Fruit fly (Drosophila melanogaster) whole organism, prepupa: ENCODE measurements around the gene bol.

Experiments used
- Blimp-1 ChIP-seq: fragments of 200-800 bp; sonication (Bioruptor generic); optimal IDR thresholded peaks from 3 replicates; lab custom pipeline; 2017; ENCODE audit warnings: missing biosample characterization, missing genetic modification characterization, mild to moderate bottlenecking, moderate library complexity, missing genetic modification reagents
- CG10631 ChIP-seq: fragments of 200-800 bp; sonication (Bioruptor generic); optimal IDR thresholded peaks from 2 replicates; lab custom pipeline; 2016; ENCODE audit warnings: missing biosample characterization, missing genetic modification characterization
- CG10669 ChIP-seq: fragments of 200-800 bp; sonication (Bioruptor generic); optimal IDR thresholded peaks from 3 replicates; lab custom pipeline; 2018; ENCODE audit warnings: missing biosample characterization, mild to moderate bottlenecking, missing genetic modification characterization, moderate library complexity
- CG11294 ChIP-seq: fragments of 200-800 bp; sonication (Bioruptor generic); IDR thresholded peaks from 2 replicates; pipeline ENCODE4 v1.3.6; 2022; ENCODE audit warnings: missing biosample characterization, missing genetic modification characterization
- CG11902 ChIP-seq: fragments of 200-800 bp; sonication (Bioruptor generic); optimal IDR thresholded peaks from 3 replicates; lab custom pipeline; 2016; ENCODE audit warnings: missing biosample characterization, missing genetic modification characterization
- CG15336 ChIP-seq: fragments of 200-800 bp; sonication (Bioruptor generic); IDR thresholded peaks from 2 replicates; pipeline ENCODE4 v1.3.6; 2022; ENCODE audit warnings: missing biosample characterization, missing genetic modification characterization
- CG31627 ChIP-seq: fragments of 200-800 bp; sonication (Bioruptor generic); optimal IDR thresholded peaks from 3 replicates; lab custom pipeline; 2016; ENCODE audit warnings: missing biosample characterization, missing genetic modification characterization
- CG32006 ChIP-seq: fragments of 200-800 bp; sonication (Bioruptor generic); optimal IDR thresholded peaks from 3 replicates; lab custom pipeline; 2017; ENCODE audit warnings: missing biosample characterization, mild to moderate bottlenecking, missing genetic modification characterization
- CG34406 ChIP-seq: fragments of 200-800 bp; sonication (Bioruptor generic); optimal IDR thresholded peaks from 3 replicates; lab custom pipeline; 2016; ENCODE audit warnings: missing biosample characterization, missing genetic modification characterization
- CG6163 ChIP-seq: fragments of 200-800 bp; sonication (Bioruptor generic); IDR thresholded peaks from 3 replicates; pipeline ENCODE4 v1.3.6; 2022; ENCODE audit warnings: missing biosample characterization, missing genetic modification characterization
- CG6276 ChIP-seq: fragments of 200-800 bp; sonication (Bioruptor generic); optimal IDR thresholded peaks from 2 replicates; lab custom pipeline; 2017; ENCODE audit warnings: missing biosample characterization, mild to moderate bottlenecking, missing genetic modification characterization
- CG6792 ChIP-seq: fragments of 200-800 bp; sonication (Bioruptor generic); optimal IDR thresholded peaks from 3 replicates; lab custom pipeline; 2016; ENCODE audit warnings: missing biosample characterization, missing genetic modification characterization
- CG6854 ChIP-seq: fragments of 200-800 bp; sonication (Bioruptor generic); optimal IDR thresholded peaks from 2 replicates; lab custom pipeline; 2017; ENCODE audit warnings: missing biosample characterization, mild to moderate bottlenecking, missing genetic modification characterization
- CG7368 ChIP-seq: fragments of 200-800 bp; sonication (Bioruptor generic); optimal IDR thresholded peaks from 3 replicates; lab custom pipeline; 2016; ENCODE audit warnings: missing biosample characterization, missing genetic modification characterization
- CG8119 ChIP-seq: fragments of 200-800 bp; sonication (Bioruptor generic); IDR thresholded peaks from 3 replicates; pipeline ENCODE4 v1.3.6; 2022; ENCODE audit warnings: missing biosample characterization, missing genetic modification characterization
- CG8632 ChIP-seq: fragments of 200-800 bp; sonication (Bioruptor generic); optimal IDR thresholded peaks from 3 replicates; lab custom pipeline; 2016; ENCODE audit warnings: missing biosample characterization, missing genetic modification characterization
- CG9139 ChIP-seq: fragments of 200-800 bp; sonication (Bioruptor generic); optimal IDR thresholded peaks from 3 replicates; lab custom pipeline; 2017; ENCODE audit warnings: missing biosample characterization, mild to moderate bottlenecking, missing genetic modification characterization
- Eip78C ChIP-seq: fragments of 200-800 bp; sonication (Bioruptor generic); peaks from one replicate; lab custom pipeline; 2016; ENCODE audit warnings: missing biosample characterization, missing genetic modification characterization
- Eip93F ChIP-seq: fragments of 200-800 bp; sonication (Bioruptor generic); optimal IDR thresholded peaks from 2 replicates; lab custom pipeline; 2016; ENCODE audit warnings: missing biosample characterization, mild to moderate bottlenecking, missing genetic modification characterization
- Ets96B ChIP-seq: fragments of 200-800 bp; optimal IDR thresholded peaks from 2 replicates; lab custom pipeline; 2019; ENCODE audit warnings: missing biosample characterization, mild to moderate bottlenecking, missing genetic modification characterization, moderate library complexity
- Gug ChIP-seq: fragments of 200-800 bp; sonication (Bioruptor generic); IDR thresholded peaks from 2 replicates; pipeline ENCODE4 v1.3.6; 2022; ENCODE audit warnings: missing biosample characterization, missing genetic modification characterization
- Hr38 ChIP-seq: sonication (Bioruptor generic); optimal IDR thresholded peaks from 2 replicates; lab custom pipeline; 2016; ENCODE audit warnings: missing biosample characterization, missing genetic modification characterization
- Hr39 ChIP-seq: fragments of 200-800 bp; sonication (Bioruptor generic); optimal IDR thresholded peaks from 2 replicates; lab custom pipeline; 2016; ENCODE audit warnings: missing biosample characterization, missing genetic modification characterization
- Hr4 ChIP-seq: fragments of 200-800 bp; sonication (Bioruptor generic); optimal IDR thresholded peaks from 3 replicates; lab custom pipeline; 2016; ENCODE audit warnings: missing biosample characterization, missing genetic modification characterization
- Lpt ChIP-seq: fragments of 200-800 bp; sonication (Bioruptor generic); optimal IDR thresholded peaks from 3 replicates; lab custom pipeline; 2016; ENCODE audit warnings: missing biosample characterization, missing genetic modification characterization
- Smox ChIP-seq: fragments of 200-800 bp; sonication (Bioruptor generic); optimal IDR thresholded peaks from 3 replicates; lab custom pipeline; 2016; ENCODE audit warnings: missing biosample characterization, missing genetic modification characterization
- Sox102F ChIP-seq: fragments of 200-800 bp; sonication (Bioruptor generic); optimal IDR thresholded peaks from 2 replicates; lab custom pipeline; 2016; ENCODE audit warnings: missing biosample characterization, mild to moderate bottlenecking, missing genetic modification characterization
- Sox14 ChIP-seq: fragments of 200-800 bp; sonication (Bioruptor generic); optimal IDR thresholded peaks from 3 replicates; lab custom pipeline; 2016; ENCODE audit warnings: missing biosample characterization, missing genetic modification characterization
- Sox15 ChIP-seq: fragments of 200-800 bp; sonication (Bioruptor generic); optimal IDR thresholded peaks from 3 replicates; lab custom pipeline; 2016; ENCODE audit warnings: missing biosample characterization, missing genetic modification characterization
- acj6 ChIP-seq: fragments of 200-800 bp; sonication (Bioruptor generic); optimal IDR thresholded peaks from 3 replicates; lab custom pipeline; 2016; ENCODE audit warnings: missing biosample characterization, missing genetic modification characterization
- cyc ChIP-seq: fragments of 200-800 bp; sonication (Bioruptor generic); optimal IDR thresholded peaks from 3 replicates; lab custom pipeline; 2016; ENCODE audit warnings: missing biosample characterization, missing genetic modification characterization
- dac ChIP-seq: fragments of 200-800 bp; sonication (Bioruptor generic); optimal IDR thresholded peaks from 2 replicates; lab custom pipeline; 2017; ENCODE audit warnings: missing biosample characterization, mild to moderate bottlenecking, missing genetic modification characterization
- dsx ChIP-seq: fragments of 200-800 bp; optimal IDR thresholded peaks from 3 replicates; lab custom pipeline; 2019; ENCODE audit warnings: missing biosample characterization, mild to moderate bottlenecking, missing genetic modification characterization, moderate library complexity; ENCODE audit not compliant: poor library complexity, severe bottlenecking
- eg ChIP-seq: fragments of 200-800 bp; sonication (Bioruptor generic); IDR thresholded peaks from 3 replicates; pipeline ENCODE4 v1.3.6; 2022; ENCODE audit warnings: missing biosample characterization, missing genetic modification characterization
- esn ChIP-seq: fragments of 200-800 bp; sonication (Bioruptor generic); optimal IDR thresholded peaks from 2 replicates; lab custom pipeline; 2016; ENCODE audit warnings: missing biosample characterization, mild to moderate bottlenecking, missing genetic modification characterization, moderate library complexity
- fd59A ChIP-seq: fragments of 200-800 bp; sonication (Bioruptor generic); optimal IDR thresholded peaks from 2 replicates; lab custom pipeline; 2017; ENCODE audit warnings: missing biosample characterization, mild to moderate bottlenecking, missing genetic modification characterization, missing genetic modification reagents
- fd85E ChIP-seq: fragments of 200-800 bp; sonication (Bioruptor generic); optimal IDR thresholded peaks from 3 replicates; lab custom pipeline; 2016; ENCODE audit warnings: missing biosample characterization, missing genetic modification characterization
- pdm3 ChIP-seq: fragments of 200-800 bp; sonication (Bioruptor generic); optimal IDR thresholded peaks from 3 replicates; lab custom pipeline; 2016; ENCODE audit warnings: missing biosample characterization, missing genetic modification characterization
- salr ChIP-seq, 2 experiments: fragments of 200-800 bp; sonication (Bioruptor generic); optimal IDR thresholded peaks; 3 replicates each; lab custom pipeline; 2016 to 2018; ENCODE audit warnings: missing biosample characterization in 2 of 2, missing genetic modification characterization in 2 of 2, mild to moderate bottlenecking in 1 of 2
- ss ChIP-seq, 2 experiments: fragments of 200-800 bp; sonication (Bioruptor generic); optimal IDR thresholded peaks; 2 replicates in 1 of 2; 3 replicates in 1 of 2; lab custom pipeline; 2017 to 2018; ENCODE audit warnings: mild to moderate bottlenecking in 2 of 2, missing biosample characterization in 2 of 2, missing genetic modification characterization in 2 of 2, moderate library complexity in 1 of 2
- svp ChIP-seq: fragments of 200-800 bp; sonication (Bioruptor generic); peaks from one replicate; lab custom pipeline; 2016; ENCODE audit warnings: missing biosample characterization, missing genetic modification characterization
- topi ChIP-seq: fragments of 200-800 bp; sonication (Bioruptor generic); optimal IDR thresholded peaks from 3 replicates; lab custom pipeline; 2016; ENCODE audit warnings: missing biosample characterization, missing genetic modification characterization
- vri ChIP-seq: fragments of 200-800 bp; sonication (Bioruptor generic); optimal IDR thresholded peaks from 3 replicates; lab custom pipeline; 2016; ENCODE audit warnings: missing biosample characterization, mild to moderate bottlenecking, missing genetic modification characterization

Gene bol

DNA sequence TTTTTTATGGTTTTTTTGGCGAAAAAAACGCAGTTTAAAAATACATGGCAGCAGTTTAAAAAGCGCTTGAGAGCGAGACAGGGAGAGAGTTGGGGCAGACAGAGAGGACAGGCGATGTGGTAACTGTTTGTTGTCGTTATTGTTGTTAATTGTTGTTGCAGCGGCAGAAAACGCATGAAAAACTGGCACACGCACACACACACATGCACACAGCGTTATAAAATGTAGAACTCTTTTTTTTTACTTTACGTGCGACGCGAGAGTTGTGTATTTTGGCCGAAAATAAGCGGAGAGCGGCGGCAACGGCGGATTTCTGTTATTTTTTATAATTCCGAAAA, 9.3 kb downstream of the bol start:
- TF ChIP-seq CG6163 (GFP tag; lab: Robert Waterston, UW) (0 out of 3 replicates have a peak, but pooled peaks have one; percentile 9), salr (GFP tag; optimal IDR thresholded peaks at IDR 0.05; lab: Kevin White, UChicago) (no peak), Sox15 (GFP tag; lab: Kevin White, UChicago) (no peak)
- TF ChIP-seq, all 60 proteins: peak for 1

DNA sequence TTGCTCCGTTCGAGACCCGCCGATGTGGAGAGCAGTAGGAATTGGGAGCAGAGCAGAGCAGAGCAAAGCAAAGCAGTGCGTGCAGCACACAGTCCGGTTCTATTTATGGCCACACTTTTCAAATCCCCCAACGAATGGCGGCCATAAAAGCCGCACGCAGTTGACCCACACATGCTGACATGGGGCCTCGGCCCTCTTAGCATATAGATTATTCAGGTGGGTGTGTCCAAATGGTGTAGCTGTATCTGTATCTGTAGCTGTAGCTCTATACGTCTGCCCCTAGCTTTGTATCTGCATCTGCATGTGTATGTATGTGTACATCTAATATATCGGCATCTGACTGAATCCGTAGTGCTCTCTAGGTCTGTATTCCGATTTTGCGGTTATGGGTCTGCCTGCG, 12.9 kb downstream of the bol start:
- TF ChIP-seq fd85E (GFP tag; lab: Kevin White, UChicago) (no peak), Hr4 (GFP tag; lab: Kevin White, UChicago) (no peak), CG10631 (GFP tag; lab: Kevin White, UChicago) (no peak), CG6854 (GFP tag; lab: Kevin White, UChicago) (no peak), CG31627 (GFP tag; lab: Kevin White, UChicago) (no peak), pdm3 (GFP tag; lab: Kevin White, UChicago) (no peak), Ets96B (tag; lab: Kevin White, UChicago) (no peak), esn (GFP tag; lab: Kevin White, UChicago) (no peak), topi (GFP tag; lab: Kevin White, UChicago) (no peak), dsx (no peak), Sox102F (no peak), salr (GFP tag; optimal IDR thresholded peaks at IDR 0.05; lab: Kevin White, UChicago) (no peak), CG8119 (GFP tag; lab: Robert Waterston, UW) (no peak), Eip93F (no peak), Blimp-1 (GFP tag; lab: Kevin White, UChicago) (no peak), Smox (GFP tag; lab: Kevin White, UChicago) (no peak), vri (GFP tag; lab: Kevin White, UChicago) (no peak), CG6792 (no peak)

DNA sequence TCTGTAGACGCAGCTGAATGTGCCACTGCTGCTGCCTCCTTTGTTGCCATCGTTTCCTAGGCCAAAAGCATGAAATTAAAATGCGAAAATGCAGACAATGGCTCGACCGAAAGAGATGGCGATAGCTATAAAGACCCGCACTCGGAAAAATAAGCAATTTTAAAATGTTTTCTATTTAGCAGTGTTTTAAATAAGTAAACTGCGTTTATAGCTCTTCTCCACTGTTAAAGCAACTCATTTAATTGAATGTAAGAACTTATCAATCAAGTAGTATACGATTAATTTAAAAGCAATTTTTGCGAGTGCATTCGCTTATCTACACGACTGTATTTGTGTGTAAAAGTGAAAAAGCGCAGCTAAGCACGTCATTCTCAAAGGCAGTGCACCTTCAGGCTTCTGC, 14.6 kb downstream of the bol start:
- TF ChIP-seq Hr38 (GFP tag; lab: Kevin White, UChicago) (no peak), CG8632 (GFP tag; lab: Kevin White, UChicago) (no peak), CG15336 (GFP tag; lab: Robert Waterston, UW) (peak; percentile 38; the same call in 1 of the 2 replicates), CG34406 (GFP tag; lab: Kevin White, UChicago) (no peak), dsx (no peak), CG32006 (GFP tag; lab: Kevin White, UChicago) (peak; percentile 34), pdm3 (GFP tag; lab: Kevin White, UChicago) (peak; percentile 4), acj6 (GFP tag; lab: Kevin White, UChicago) (no peak), eg (peak; percentile 71), Gug (GFP tag; lab: Robert Waterston, UW) (peak; percentile 47), Lpt (GFP tag; lab: Kevin White, UChicago) (no peak), Sox14 (GFP tag; lab: Kevin White, UChicago) (no peak), CG11294 (peak; percentile 29; the same call in 1 of the 2 replicates), CG6276 (GFP tag; lab: Kevin White, UChicago) (peak; percentile 3), cyc (GFP tag; lab: Kevin White, UChicago) (no peak), Hr39 (GFP tag; lab: Kevin White, UChicago) (no peak), salr (GFP tag; optimal IDR thresholded peaks at IDR 0.05; lab: Kevin White, UChicago) (no peak), Sox102F (no peak), CG7368 (no peak), CG10669 (GFP tag; lab: Kevin White, UChicago) (no peak), Smox (GFP tag; lab: Kevin White, UChicago) (no peak), CG9139 (GFP tag; lab: Kevin White, UChicago) (no peak), CG8119 (GFP tag; lab: Robert Waterston, UW) (0 out of 3 replicates have a peak, but pooled peaks have one; percentile 34), dac (GFP tag; lab: Kevin White, UChicago) (no peak), Eip78C (GFP tag; lab: Kevin White, UChicago) (peak; percentile 61), Hr4 (GFP tag; lab: Kevin White, UChicago) (peak; percentile 40), svp (peak; percentile 62), fd59A (GFP tag; lab: Kevin White, UChicago) (no peak), Eip93F (no peak), CG11902 (GFP tag; lab: Kevin White, UChicago) (no peak), CG6163 (GFP tag; lab: Robert Waterston, UW) (0 out of 3 replicates have a peak, but pooled peaks have one; percentile 31), ss (GFP tag; optimal IDR thresholded peaks at IDR 0.05; lab: Kevin White, UChicago) (no peak), Blimp-1 (GFP tag; lab: Kevin White, UChicago) (no peak)
